Fruit fly (Drosophila melanogaster): ENCODE data around the gene CG42268.

The CG42268 gene

DNA sequence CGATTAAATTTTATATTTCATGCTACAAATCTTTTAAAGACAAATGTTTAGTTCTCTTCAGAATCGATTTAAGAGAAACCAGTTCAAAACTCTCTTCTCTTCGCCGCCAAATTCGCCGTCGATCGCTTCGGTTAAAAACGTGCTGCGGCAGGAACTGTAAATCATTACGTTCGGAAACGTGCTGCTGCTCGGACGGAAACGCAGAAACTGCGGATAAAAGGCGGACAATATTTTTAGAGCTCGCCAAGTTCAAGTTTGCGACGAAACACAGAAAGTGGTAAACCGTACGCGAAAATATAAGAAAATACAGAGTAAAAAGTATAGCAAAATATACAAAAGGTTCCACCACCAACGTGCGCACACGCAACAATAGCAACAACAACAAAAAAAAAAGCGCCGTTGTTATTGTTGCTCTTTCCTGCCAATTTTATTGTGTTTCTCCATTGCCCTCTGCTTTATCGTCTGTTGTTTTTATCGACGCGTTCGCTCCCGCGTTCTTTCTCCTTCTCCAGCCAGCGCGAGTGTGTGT is 3.3 kb upstream of the CG42268 start, which contains the start of gene Ae2:
Gene Ae2, plus strand, starts transcription at position 156 of the 529 bp plus-strand sequence.
- TF ChIP-seq topi (GFP tag; optimal IDR thresholded peaks at IDR 0.05): peak; percentile 21
- TF ChIP-seq CG11762 (GFP tag; optimal IDR thresholded peaks at IDR 0.05; ENCODE audit: insufficient read depth): no peak
- TF ChIP-seq Eip93F (GFP tag; optimal IDR thresholded peaks at IDR 0.05): no peak
- TF ChIP-seq CG8119 (GFP tag; IDR thresholded peaks at IDR 0.05): 0 out of 3 replicates have a peak, but pooled peaks have one; percentile 21
- peak; percentile 47 for TF ChIP-seq Sox102F (GFP tag; optimal IDR thresholded peaks at IDR 0.05)
- no peak for TF ChIP-seq CG6792 (GFP tag; optimal IDR thresholded peaks at IDR 0.05)
- peak; percentile 52 for TF ChIP-seq dsx (GFP tag; optimal IDR thresholded peaks at IDR 0.05; ENCODE audit: poor library complexity, severe bottlenecking)
- peak; percentile 57 for TF ChIP-seq CG6854 (GFP tag; optimal IDR thresholded peaks at IDR 0.05)
- no peak for TF ChIP-seq CG16779 (tag; optimal IDR thresholded peaks at IDR 0.05)
- peak; percentile 71; the same call in 2 of the 3 replicates for TF ChIP-seq CG6163 (GFP tag; IDR thresholded peaks at IDR 0.05)
- TF ChIP-seq acj6 (GFP tag; optimal IDR thresholded peaks at IDR 0.05): no peak
- no peak for TF ChIP-seq Ets21C (GFP tag; optimal IDR thresholded peaks at IDR 0.05)
- TF ChIP-seq pdm3 (GFP tag; optimal IDR thresholded peaks at IDR 0.05): no peak
- no peak for TF ChIP-seq cyc (GFP tag; optimal IDR thresholded peaks at IDR 0.05)
- peak; percentile 82 for TF ChIP-seq CG1621 (tag; optimal IDR thresholded peaks at IDR 0.05)
- TF ChIP-seq esn (GFP tag; optimal IDR thresholded peaks at IDR 0.05): peak; percentile 34
- no peak for TF ChIP-seq fd85E (GFP tag; optimal IDR thresholded peaks at IDR 0.05)
- no peak for TF ChIP-seq CG34406 (GFP tag; optimal IDR thresholded peaks at IDR 0.05)
- TF ChIP-seq Sox14 (GFP tag; optimal IDR thresholded peaks at IDR 0.05): no peak
- no peak for TF ChIP-seq CG6808 (GFP tag; optimal IDR thresholded peaks at IDR 0.05)
- peak; percentile 2 for TF ChIP-seq Eip75B (GFP tag; optimal IDR thresholded peaks at IDR 0.05)
- no peak for TF ChIP-seq dac (GFP tag; optimal IDR thresholded peaks at IDR 0.05)
- peak; percentile 69 for TF ChIP-seq Eip78C (GFP tag)
- no peak for TF ChIP-seq Hr38 (GFP tag; optimal IDR thresholded peaks at IDR 0.05)
- TF ChIP-seq Lpt (GFP tag; optimal IDR thresholded peaks at IDR 0.05): no peak
- no peak for TF ChIP-seq Gug (GFP tag; IDR thresholded peaks at IDR 0.05)
- TF ChIP-seq fkh (GFP tag; optimal IDR thresholded peaks at IDR 0.05): no peak
- TF ChIP-seq svp (GFP tag): peak; percentile 60
- TF ChIP-seq CG3919 (GFP tag; optimal IDR thresholded peaks at IDR 0.05): peak; percentile 15
- no peak for TF ChIP-seq Smox (GFP tag; optimal IDR thresholded peaks at IDR 0.05)
- peak; percentile 70 for TF ChIP-seq vri (GFP tag; optimal IDR thresholded peaks at IDR 0.05)
- TF ChIP-seq Hr39 (GFP tag; optimal IDR thresholded peaks at IDR 0.05): no peak
- TF ChIP-seq ss (GFP tag; optimal IDR thresholded peaks at IDR 0.05): peak in 1 of 2 experiments; percentile 67

DNA sequence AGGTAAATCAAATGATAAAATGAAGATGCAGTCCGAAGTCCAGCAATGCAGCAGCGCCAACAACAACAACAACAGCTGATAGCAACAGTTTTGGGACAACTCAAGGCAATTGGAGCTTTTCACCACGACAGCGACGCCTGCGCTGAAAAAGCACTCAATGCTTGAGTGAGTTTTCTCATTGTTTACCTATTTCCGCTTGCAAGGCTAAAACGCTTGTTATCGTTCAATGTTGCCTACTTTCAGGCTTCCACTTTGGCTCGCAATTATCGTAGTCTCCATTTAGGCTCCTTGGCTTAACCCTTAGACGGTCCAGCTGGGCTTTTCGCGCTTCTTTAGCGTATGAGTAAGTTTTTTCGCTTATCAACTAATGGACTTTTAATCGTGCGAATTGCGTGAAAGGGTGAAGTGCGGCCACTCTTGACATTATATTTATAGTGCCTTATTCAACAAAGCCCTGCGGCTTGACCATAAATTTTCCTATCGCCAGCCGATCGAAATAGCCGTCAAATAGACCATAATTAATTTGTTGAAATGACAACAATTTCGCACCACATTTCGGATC is 1.9 kb upstream of the CG42268 start:
- TF ChIP-seq CG6163 (GFP tag; IDR thresholded peaks at IDR 0.05): 0 out of 3 replicates have a peak, but pooled peaks have one; percentile 33
- peak; percentile 56; the same call in 1 of the 2 replicates for TF ChIP-seq CG15336 (GFP tag; IDR thresholded peaks at IDR 0.05)
- no peak for TF ChIP-seq cyc (GFP tag; optimal IDR thresholded peaks at IDR 0.05)
- peak; percentile 2 for TF ChIP-seq Sox102F (GFP tag; optimal IDR thresholded peaks at IDR 0.05)
- TF ChIP-seq lz (GFP tag; optimal IDR thresholded peaks at IDR 0.05): no peak
- TF ChIP-seq vri (GFP tag; optimal IDR thresholded peaks at IDR 0.05): peak; percentile 25
- peak; percentile 44 for TF ChIP-seq net (GFP tag; optimal IDR thresholded peaks at IDR 0.05)
- TF ChIP-seq svp (GFP tag): peak; percentile 24
- no peak for TF ChIP-seq CG11294 (GFP tag; IDR thresholded peaks at IDR 0.05)
- peak; percentile 85 for TF ChIP-seq fkh (GFP tag; optimal IDR thresholded peaks at IDR 0.05)
- TF ChIP-seq CG8119 (GFP tag; IDR thresholded peaks at IDR 0.05): peak; percentile 42; the same call in 1 of the 3 replicates
- peak; percentile 14 for TF ChIP-seq Sox14 (GFP tag; optimal IDR thresholded peaks at IDR 0.05)
- no peak for TF ChIP-seq fd59A (GFP tag; optimal IDR thresholded peaks at IDR 0.05)
- peak; percentile 87 for TF ChIP-seq Eip78C (GFP tag)
- TF ChIP-seq CG3919 (GFP tag; optimal IDR thresholded peaks at IDR 0.05): peak; percentile 48
- TF ChIP-seq achi (GFP tag; optimal IDR thresholded peaks at IDR 0.05): peak; percentile 9
- peak; percentile 36 for TF ChIP-seq CG6854 (GFP tag; optimal IDR thresholded peaks at IDR 0.05)
- peak; percentile 75 for TF ChIP-seq CG6276 (GFP tag; optimal IDR thresholded peaks at IDR 0.05)
- TF ChIP-seq ss (GFP tag; optimal IDR thresholded peaks at IDR 0.05): peak; percentile 4 to 35
- no peak for TF ChIP-seq CG10631 (GFP tag; optimal IDR thresholded peaks at IDR 0.05)
- TF ChIP-seq CG6808 (GFP tag; optimal IDR thresholded peaks at IDR 0.05): no peak
